Fruit fly (Drosophila melanogaster) whole organism, embryonic: ENCODE measurements around the gene CG10063.

Source experiments
- Adf1 ChIP-seq: fragments of 200-800 bp; sonication (Bioruptor generic); IDR thresholded peaks from 2 replicates; pipeline ENCODE4 v1.3.6; 2022; ENCODE audit warnings: missing biosample characterization, missing genetic modification characterization
- CG10543 ChIP-seq: fragments of 200-800 bp; sonication (Bioruptor generic); optimal IDR thresholded peaks from 3 replicates; lab custom pipeline; 2017; ENCODE audit warnings: missing biosample characterization, mild to moderate bottlenecking, missing genetic modification characterization, moderate library complexity
- CG12155 ChIP-seq: fragments of 200-800 bp; sonication (Bioruptor generic); optimal IDR thresholded peaks from 3 replicates; lab custom pipeline; 2016; ENCODE audit warnings: missing biosample characterization, missing genetic modification characterization
- CG12219 ChIP-seq: fragments of 200-800 bp; sonication (Bioruptor generic); optimal IDR thresholded peaks from 3 replicates; lab custom pipeline; 2018; ENCODE audit warnings: missing biosample characterization, mild to moderate bottlenecking, missing genetic modification characterization
- CG13424 ChIP-seq: fragments of 200-800 bp; sonication (Bioruptor generic); optimal IDR thresholded peaks from 2 replicates; lab custom pipeline; 2019; ENCODE audit warnings: missing biosample characterization, mild to moderate bottlenecking, missing genetic modification characterization, moderate library complexity
- CG14014 ChIP-seq: fragments of 200-800 bp; sonication (Bioruptor generic); IDR thresholded peaks from 2 replicates; pipeline ENCODE4 v1.3.6; 2022; ENCODE audit warnings: missing biosample characterization, missing genetic modification characterization
- CG15073 ChIP-seq: fragments of 200-800 bp; sonication (Bioruptor generic); optimal IDR thresholded peaks from 2 replicates; lab custom pipeline; 2016; ENCODE audit warnings: missing biosample characterization, missing genetic modification characterization
- CG1529 ChIP-seq: fragments of 200-800 bp; sonication (Bioruptor generic); optimal IDR thresholded peaks from 3 replicates; lab custom pipeline; 2018; ENCODE audit warnings: missing biosample characterization, missing genetic modification characterization
- CG15479 ChIP-seq: fragments of 200-800 bp; sonication (Bioruptor generic); optimal IDR thresholded peaks from 3 replicates; lab custom pipeline; 2019; ENCODE audit warnings: missing biosample characterization, mild to moderate bottlenecking, missing genetic modification characterization, moderate library complexity
- CG16813 ChIP-seq: fragments of 200-800 bp; sonication (Bioruptor generic); IDR thresholded peaks from 3 replicates; pipeline ENCODE4 v1.3.6; 2022; ENCODE audit warnings: missing biosample characterization, missing genetic modification characterization; ENCODE audit not compliant: partially characterized antibody
- CG18011 ChIP-seq: fragments of 200-800 bp; sonication (Bioruptor generic); optimal IDR thresholded peaks from 2 replicates; lab custom pipeline; 2017; ENCODE audit warnings: missing biosample characterization, missing genetic modification characterization, mild to moderate bottlenecking, moderate library complexity, missing genotype
- CG3065 ChIP-seq: fragments of 200-800 bp; sonication (Bioruptor generic); optimal IDR thresholded peaks from 2 replicates; lab custom pipeline; 2016; ENCODE audit warnings: missing biosample characterization, missing genetic modification characterization
- CG32767 ChIP-seq: fragments of 200-800 bp; sonication (Bioruptor generic); IDR thresholded peaks from 2 replicates; pipeline ENCODE4 v1.3.6; 2022; ENCODE audit warnings: missing biosample characterization, missing genetic modification characterization
- CG4424 ChIP-seq: fragments of 200-800 bp; sonication (Bioruptor generic); optimal IDR thresholded peaks from 3 replicates; lab custom pipeline; 2016; ENCODE audit warnings: missing biosample characterization, missing genetic modification characterization
- CG5245 ChIP-seq: fragments of 200-800 bp; sonication (Bioruptor generic); optimal IDR thresholded peaks from 3 replicates; lab custom pipeline; 2016; ENCODE audit warnings: missing biosample characterization, missing genetic modification characterization
- CG6813 ChIP-seq: fragments of 200-800 bp; sonication (Bioruptor generic); optimal IDR thresholded peaks from 2 replicates; lab custom pipeline; 2017; ENCODE audit warnings: missing biosample characterization, missing genetic modification characterization, mild to moderate bottlenecking, moderate library complexity, missing genetic modification reagents
- CG7928 ChIP-seq: fragments of 200-800 bp; sonication (Bioruptor generic); optimal IDR thresholded peaks from 2 replicates; lab custom pipeline; 2017; ENCODE audit warnings: missing biosample characterization, mild to moderate bottlenecking, missing genetic modification characterization
- CG8924 ChIP-seq: fragments of 200-800 bp; optimal IDR thresholded peaks from 3 replicates; lab custom pipeline; 2019; ENCODE audit warnings: missing biosample characterization, mild to moderate bottlenecking, missing genetic modification characterization, moderate library complexity
- Deaf1 ChIP-seq: fragments of 200-800 bp; optimal IDR thresholded peaks from 3 replicates; lab custom pipeline; 2019; ENCODE audit warnings: missing biosample characterization, mild to moderate bottlenecking, missing genetic modification characterization, moderate library complexity
- Drgx ChIP-seq: fragments of 200-800 bp; sonication (Bioruptor generic); IDR thresholded peaks from 2 replicates; pipeline ENCODE4 v1.3.6; 2022; ENCODE audit warnings: missing biosample characterization, missing genetic modification characterization
- Mad ChIP-seq: fragments of 200-800 bp; sonication (Bioruptor generic); optimal IDR thresholded peaks from 2 replicates; lab custom pipeline; 2016; ENCODE audit warnings: missing biosample characterization, missing genetic modification characterization
- NFAT ChIP-seq: fragments of 200-800 bp; sonication (Bioruptor generic); IDR thresholded peaks from 2 replicates; pipeline ENCODE4 v1.3.6; 2022; ENCODE audit warnings: missing biosample characterization, missing genetic modification characterization
- Opbp ChIP-seq: fragments of 200-800 bp; sonication (Bioruptor generic); IDR thresholded peaks from 3 replicates; pipeline ENCODE4 v1.3.6; 2022; ENCODE audit warnings: missing biosample characterization, missing genetic modification characterization; ENCODE audit not compliant: partially characterized antibody
- Sox100B ChIP-seq: fragments of 200-800 bp; sonication (Bioruptor generic); optimal IDR thresholded peaks from 3 replicates; lab custom pipeline; 2018; ENCODE audit warnings: missing biosample characterization, mild to moderate bottlenecking, missing genetic modification characterization
- Sry-δ ChIP-seq: fragments of 200-800 bp; sonication (Bioruptor generic); optimal IDR thresholded peaks from 2 replicates; lab custom pipeline; 2016; ENCODE audit warnings: missing biosample characterization, missing genetic modification characterization
- YL-1 ChIP-seq: fragments of 200-800 bp; sonication (Bioruptor generic); optimal IDR thresholded peaks from 3 replicates; lab custom pipeline; 2017; ENCODE audit warnings: missing biosample characterization, mild to moderate bottlenecking, missing genetic modification characterization
- br ChIP-seq: fragments of >200 bp; optimal IDR thresholded peaks from 2 replicates; lab custom pipeline; 2017
- caup ChIP-seq: fragments of 200-800 bp; sonication (Bioruptor generic); optimal IDR thresholded peaks from 3 replicates; lab custom pipeline; 2017; ENCODE audit warnings: missing biosample characterization, mild to moderate bottlenecking, missing genetic modification characterization, moderate library complexity; ENCODE audit not compliant: severe bottlenecking
- chif ChIP-seq, 2 experiments: fragments of 200-800 bp; sonication (Bioruptor generic); optimal IDR thresholded peaks; 3 replicates each; lab custom pipeline; 2016; ENCODE audit warnings: missing biosample characterization in 2 of 2, missing genetic modification characterization in 2 of 2
- ci ChIP-seq: fragments of 200-800 bp; sonication (Bioruptor generic); IDR thresholded peaks from 3 replicates; pipeline ENCODE4 v1.3.6; 2022; ENCODE audit warnings: missing biosample characterization, missing genetic modification characterization
- corto ChIP-seq: fragments of 200-800 bp; sonication (Bioruptor generic); optimal IDR thresholded peaks from 2 replicates; lab custom pipeline; 2016; ENCODE audit warnings: missing biosample characterization, mild to moderate bottlenecking, missing genetic modification characterization, moderate library complexity
- crp ChIP-seq, 2 experiments: fragments of 200-800 bp; sonication (Bioruptor generic); optimal IDR thresholded peaks; 2 replicates in 1 of 2; 3 replicates in 1 of 2; lab custom pipeline; 2017; ENCODE audit warnings: missing biosample characterization in 2 of 2, missing genetic modification characterization in 2 of 2, mild to moderate bottlenecking in 1 of 2, moderate library complexity in 1 of 2
- dm ChIP-seq: fragments of 200-800 bp; sonication (Bioruptor generic); optimal IDR thresholded peaks from 3 replicates; lab custom pipeline; 2016; ENCODE audit warnings: missing biosample characterization, missing genetic modification characterization
- ewg ChIP-seq: fragments of 200-800 bp; sonication (Bioruptor generic); optimal IDR thresholded peaks from 3 replicates; lab custom pipeline; 2017; ENCODE audit warnings: mild to moderate bottlenecking, missing biosample characterization, missing genetic modification reagents, missing genetic modification characterization
- grau ChIP-seq: fragments of 200-800 bp; optimal IDR thresholded peaks from 3 replicates; lab custom pipeline; 2019; ENCODE audit warnings: missing biosample characterization, mild to moderate bottlenecking, missing genetic modification characterization, moderate library complexity
- gsb ChIP-seq: fragments of 200-800 bp; sonication (Bioruptor generic); IDR thresholded peaks from 2 replicates; pipeline ENCODE4 v1.3.6; 2022; ENCODE audit warnings: missing biosample characterization, missing genetic modification characterization
- h ChIP-seq: fragments of >200 bp; optimal IDR thresholded peaks from 2 replicates; lab custom pipeline; 2017
- jigr1 ChIP-seq: fragments of 200-800 bp; sonication (Bioruptor generic); IDR thresholded peaks from 3 replicates; pipeline ENCODE4 v1.3.6; 2022; ENCODE audit warnings: missing biosample characterization, missing genetic modification characterization
- mam ChIP-seq: fragments of 200-800 bp; sonication (Bioruptor generic); optimal IDR thresholded peaks from 3 replicates; lab custom pipeline; 2016; ENCODE audit warnings: missing biosample characterization, missing genetic modification characterization
- mld ChIP-seq: fragments of 200-800 bp; sonication (Bioruptor generic); IDR thresholded peaks from 3 replicates; pipeline ENCODE4 v1.3.6; 2022; ENCODE audit warnings: missing biosample characterization, missing genetic modification characterization; ENCODE audit not compliant: partially characterized antibody
- odd ChIP-seq: fragments of 200-800 bp; sonication (Bioruptor generic); optimal IDR thresholded peaks from 2 replicates; lab custom pipeline; 2017; ENCODE audit warnings: missing biosample characterization, mild to moderate bottlenecking, missing genetic modification characterization
- run ChIP-seq: fragments of 200-800 bp; sonication (Bioruptor generic); optimal IDR thresholded peaks from 3 replicates; lab custom pipeline; 2018; ENCODE audit warnings: missing biosample characterization, mild to moderate bottlenecking, missing genetic modification characterization
- sima ChIP-seq: fragments of 200-800 bp; sonication (Bioruptor generic); optimal IDR thresholded peaks from 2 replicates; lab custom pipeline; 2016; ENCODE audit warnings: missing biosample characterization, missing genetic modification characterization
- ssp ChIP-seq: fragments of 200-800 bp; sonication (Bioruptor generic); IDR thresholded peaks from 2 replicates; pipeline ENCODE4 v1.3.6; 2022; ENCODE audit warnings: missing biosample characterization, missing genetic modification characterization
- stc ChIP-seq: fragments of 200-800 bp; sonication (Bioruptor generic); IDR thresholded peaks from 2 replicates; pipeline ENCODE4 v1.3.6; 2022; ENCODE audit warnings: missing biosample characterization, missing genetic modification characterization
- tio ChIP-seq: fragments of 200-800 bp; sonication (Bioruptor generic); optimal IDR thresholded peaks from 2 replicates; lab custom pipeline; 2017; ENCODE audit warnings: missing biosample characterization, missing genetic modification characterization, inconsistent platforms
- tll ChIP-seq, 2 experiments: fragments of 200-800 bp in 1 of 2; fragments of >200 bp in 1 of 2; sonication (Bioruptor generic) in 1 of 2; optimal IDR thresholded peaks; 2 replicates each; lab custom pipeline; 2017 to 2019; ENCODE audit warnings: missing biosample characterization in 2 of 2, missing genetic modification characterization in 2 of 2, mild to moderate bottlenecking in 1 of 2, moderate library complexity in 1 of 2
- tup ChIP-seq: fragments of 200-800 bp; sonication (Bioruptor generic); optimal IDR thresholded peaks from 2 replicates; lab custom pipeline; 2016; ENCODE audit warnings: missing biosample characterization, mild to moderate bottlenecking, missing genetic modification characterization, moderate library complexity
- twi ChIP-seq: fragments of 200-800 bp; optimal IDR thresholded peaks from 2 replicates; lab custom pipeline; 2019; ENCODE audit warnings: missing biosample characterization, mild to moderate bottlenecking, missing genetic modification characterization, moderate library complexity
- unc-4 ChIP-seq: fragments of 200-800 bp; sonication (Bioruptor generic); IDR thresholded peaks from 2 replicates; pipeline ENCODE4 v1.3.6; 2022; ENCODE audit warnings: missing biosample characterization, missing genetic modification characterization; ENCODE audit not compliant: partially characterized antibody
- vnd ChIP-seq: fragments of 200-800 bp; sonication (Bioruptor generic); IDR thresholded peaks from 3 replicates; pipeline ENCODE4 v1.3.6; 2022; ENCODE audit warnings: missing biosample characterization, missing genetic modification characterization; ENCODE audit not compliant: partially characterized antibody

Gene CG10063

dm6 chr3L:7008351-7008750 is 36.1 kb upstream of the CG10063 start (continued):
- TF ChIP-seq Opbp (GFP tag; lab: Robert Waterston, UW) (no peak), CG32767 (GFP tag; lab: Robert Waterston, UW) (peak; percentile 61), CG14014 (peak; percentile 72), CG1529 (GFP tag; lab: Kevin White, UChicago) (peak; percentile 87), jigr1 (GFP tag; lab: Robert Waterston, UW) (peak; percentile 58; the same call in 1 of the 3 replicates), Drgx (GFP tag; lab: Robert Waterston, UW) (peak; percentile 64), unc-4 (GFP tag; lab: Robert Waterston, UW) (no peak), CG15073 (peak; percentile 19), Sry-δ (peak; percentile 17), tup (GFP tag; lab: Kevin White, UChicago) (no peak), CG8924 (tag; lab: Kevin White, UChicago) (peak; percentile 89), Adf1 (GFP tag; lab: Robert Waterston, UW) (no peak), Sox100B (peak; percentile 97), mld (GFP tag; lab: Robert Waterston, UW) (no peak), vnd (GFP tag; lab: Robert Waterston, UW) (no peak), caup (GFP tag; lab: Kevin White, UChicago) (peak; percentile 63), chif (GFP tag; optimal IDR thresholded peaks at IDR 0.05; lab: Kevin White, UChicago) (peak; percentile 50 to 63), h (lab: Kevin White, UChicago) (no peak), grau (tag; lab: Kevin White, UChicago) (peak; percentile 88), br (no peak), CG12155 (GFP tag; lab: Kevin White, UChicago) (peak; percentile 56), CG7928 (GFP tag; lab: Kevin White, UChicago) (no peak), Deaf1 (tag; lab: Kevin White, UChicago) (peak; percentile 55), NFAT (GFP tag; lab: Robert Waterston, UW) (no peak), CG15479 (no peak), gsb (GFP tag; lab: Robert Waterston, UW) (0 out of 2 replicates have a peak, but pooled peaks have one; percentile 17), Mad (GFP tag; lab: Kevin White, UChicago) (peak; percentile 52), ewg (GFP tag; lab: Kevin White, UChicago) (peak; percentile 80), dm (no peak), CG5245 (GFP tag; lab: Kevin White, UChicago) (peak; percentile 59), CG3065 (GFP tag; lab: Kevin White, UChicago) (no peak), tll (GFP tag; optimal IDR thresholded peaks at IDR 0.05; lab: Kevin White, UChicago) (no peak), corto (GFP tag; lab: Kevin White, UChicago) (no peak), CG6813 (GFP tag; lab: Kevin White, UChicago) (peak; percentile 78), odd (GFP tag; lab: Kevin White, UChicago) (peak; percentile 85), twi (tag; lab: Kevin White, UChicago) (peak; percentile 75), ssp (GFP tag; lab: Robert Waterston, UW) (peak; percentile 48), crp (GFP tag; optimal IDR thresholded peaks at IDR 0.05; lab: Kevin White, UChicago) (peak in 1 of 2 experiments; percentile 41), tio (GFP tag; lab: Kevin White, UChicago) (peak; percentile 75), CG12219 (peak; percentile 72), stc (GFP tag; lab: Robert Waterston, UW) (peak; percentile 76), ci (GFP tag; lab: Robert Waterston, UW) (peak; percentile 77; the same call in 1 of the 3 replicates), mam (GFP tag; lab: Kevin White, UChicago) (peak; percentile 69), CG18011 (GFP tag; lab: Kevin White, UChicago) (no peak), CG10543 (GFP tag; lab: Kevin White, UChicago) (peak; percentile 78), CG16813 (no peak), CG13424 (tag; lab: Kevin White, UChicago) (peak; percentile 95), CG4424 (GFP tag; lab: Kevin White, UChicago) (peak; percentile 83), sima (GFP tag; lab: Kevin White, UChicago) (no peak), YL-1 (GFP tag; lab: Kevin White, UChicago) (peak; percentile 25), run (tag; lab: Kevin White, UChicago) (peak; percentile 67)
- TF ChIP-seq, all 482 proteins: peak for 302
